Fruit fly (Drosophila melanogaster) whole organism, larva: Measurements from ENCODE around the gene ksh.

Source experiments
- noc ChIP-seq: fragments of 200-800 bp; sonication (Bioruptor generic); optimal IDR thresholded peaks from 3 replicates; lab custom pipeline; 2019; ENCODE audit warnings: missing biosample characterization, mild to moderate bottlenecking, missing genetic modification characterization, moderate library complexity

Gene ksh

dm6 chrX:19494830-19495610 lies at the start of gene ksh, which contains the start of the genes CG14200 and Pfrx:
Gene ksh, minus strand, starts transcription at chrX:19494992.
Gene CG14200, plus strand, starts transcription at chrX:19495505.
Gene Pfrx, plus strand, starts transcription at chrX:19495505.
- no peak for TF ChIP-seq noc (tag; lab: Kevin White, UChicago)

- TF ChIP-seq noc (tag; lab: Kevin White, UChicago) = no peak
Observed at dm6 chrX:19535394-19535793, 40.6 kb upstream of the ksh start.

- no peak for TF ChIP-seq noc (tag; lab: Kevin White, UChicago)
Observed at dm6 chrX:19531642-19532041, 36.9 kb upstream of the ksh start, which contains the start of gene CG12231. Gene CG12231, minus strand, starts transcription at chrX:19531742.

dm6 chrX:19522597-19522996 lies 27.8 kb upstream of the ksh start:
- no peak for TF ChIP-seq noc (tag; lab: Kevin White, UChicago)

dm6 chrX:19521753-19522383 lies 27.1 kb upstream of the ksh start, which contains the start of the genes Idh3a and CoRest:
Gene Idh3a, minus strand, starts transcription at chrX:19521810.
Gene CoRest, plus strand, starts transcription at chrX:19521929.
- no peak for TF ChIP-seq noc (tag; lab: Kevin White, UChicago)

- TF ChIP-seq noc (tag; lab: Kevin White, UChicago) = no peak
Observed at dm6 chrX:19520888-19521287, 26.1 kb upstream of the ksh start.

- no peak for TF ChIP-seq noc (tag; lab: Kevin White, UChicago)
Observed at dm6 chrX:19520376-19520775, 25.6 kb upstream of the ksh start.

- no peak for TF ChIP-seq noc (tag; lab: Kevin White, UChicago)
Observed at dm6 chrX:19510204-19510603, 15.4 kb upstream of the ksh start.

- TF ChIP-seq noc (tag; lab: Kevin White, UChicago) = peak; percentile 58
Observed at dm6 chrX:19505334-19506185, 10.8 kb upstream of the ksh start.

- TF ChIP-seq noc (tag; lab: Kevin White, UChicago) = no peak
Observed at dm6 chrX:19504170-19504765, 9.5 kb upstream of the ksh start.

dm6 chrX:19501274-19501673 lies 6.5 kb upstream of the ksh start:
- TF ChIP-seq noc (tag; lab: Kevin White, UChicago) = peak; percentile 10

- TF ChIP-seq noc (tag; lab: Kevin White, UChicago) = no peak
Observed at dm6 chrX:19498755-19499321, 4.0 kb upstream of the ksh start.

dm6 chrX:19497782-19498440 lies 3.1 kb upstream of the ksh start:
- TF ChIP-seq noc (tag; lab: Kevin White, UChicago) = peak; percentile 53

dm6 chrX:19496808-19497259 lies 2.0 kb upstream of the ksh start:
- TF ChIP-seq noc (tag; lab: Kevin White, UChicago) = peak; percentile 21
